Fruit fly (Drosophila melanogaster) whole organism, embryonic: Measurements from ENCODE around the gene CG14207.
A peak's percentile ranks its signal among the peaks of the same experiment; 100 is the strongest.

Source experiments
- CG10431 ChIP-seq: fragments of 200-800 bp; sonication (Bioruptor generic); optimal IDR thresholded peaks from 3 replicates; lab custom pipeline; 2018; ENCODE audit warnings: missing biosample characterization, mild to moderate bottlenecking, missing genetic modification characterization
- CG12219 ChIP-seq: fragments of 200-800 bp; sonication (Bioruptor generic); optimal IDR thresholded peaks from 3 replicates; lab custom pipeline; 2018; ENCODE audit warnings: missing biosample characterization, mild to moderate bottlenecking, missing genetic modification characterization
- CG12744 ChIP-seq: fragments of 200-800 bp; sonication (Bioruptor generic); optimal IDR thresholded peaks from 2 replicates; lab custom pipeline; 2016; ENCODE audit warnings: missing biosample characterization, missing genetic modification characterization
- CG13775 ChIP-seq: fragments of 200-800 bp; sonication (Bioruptor generic); optimal IDR thresholded peaks from 3 replicates; lab custom pipeline; 2017; ENCODE audit warnings: missing biosample characterization, mild to moderate bottlenecking, missing genetic modification characterization
- CG14441 ChIP-seq: fragments of 200-800 bp; sonication (Bioruptor generic); IDR thresholded peaks from 2 replicates; pipeline ENCODE4 v1.3.6; 2022; ENCODE audit warnings: missing biosample characterization, missing genetic modification characterization
- CG15073 ChIP-seq: fragments of 200-800 bp; sonication (Bioruptor generic); optimal IDR thresholded peaks from 2 replicates; lab custom pipeline; 2016; ENCODE audit warnings: missing biosample characterization, missing genetic modification characterization
- CG15514 ChIP-seq: fragments of 200-800 bp; sonication (Bioruptor generic); optimal IDR thresholded peaks from 3 replicates; lab custom pipeline; 2017; ENCODE audit warnings: missing biosample characterization, missing genetic modification characterization, mild to moderate bottlenecking, moderate library complexity, missing genetic modification reagents
- CG17912 ChIP-seq: fragments of 200-800 bp; sonication (Bioruptor generic); optimal IDR thresholded peaks from 2 replicates; lab custom pipeline; 2018; ENCODE audit warnings: missing biosample characterization, mild to moderate bottlenecking, missing genetic modification characterization
- CG1792 ChIP-seq: fragments of 200-800 bp; sonication (Bioruptor generic); optimal IDR thresholded peaks from 2 replicates; lab custom pipeline; 2016; ENCODE audit warnings: missing biosample characterization, missing genetic modification characterization
- CG18764 ChIP-seq: fragments of 200-800 bp; sonication (Bioruptor generic); optimal IDR thresholded peaks from 3 replicates; lab custom pipeline; 2016; ENCODE audit warnings: missing biosample characterization, missing genetic modification characterization
- CG2116 ChIP-seq: fragments of 200-800 bp; sonication (Bioruptor generic); optimal IDR thresholded peaks from 3 replicates; lab custom pipeline; 2018; ENCODE audit warnings: missing biosample characterization, mild to moderate bottlenecking, missing genetic modification characterization
- CG30431 ChIP-seq: fragments of 200-800 bp; sonication (Bioruptor generic); optimal IDR thresholded peaks from 2 replicates; lab custom pipeline; 2017; ENCODE audit warnings: missing biosample characterization, missing genetic modification characterization
- CG33557 ChIP-seq: fragments of 200-800 bp; sonication (Bioruptor generic); optimal IDR thresholded peaks from 2 replicates; lab custom pipeline; 2019; ENCODE audit warnings: missing biosample characterization, mild to moderate bottlenecking, missing genetic modification characterization, moderate library complexity
- CG3726 ChIP-seq: fragments of 200-800 bp; sonication (Bioruptor generic); IDR thresholded peaks from 3 replicates; pipeline ENCODE4, ENCODE4 v1.3.6; 2022; ENCODE audit warnings: missing biosample characterization, missing genetic modification characterization
- CG6854 ChIP-seq: fragments of 200-800 bp; sonication (Bioruptor generic); optimal IDR thresholded peaks from 3 replicates; lab custom pipeline; 2017; ENCODE audit warnings: missing biosample characterization, mild to moderate bottlenecking, missing genetic modification characterization
- CG7745 ChIP-seq: fragments of 200-800 bp; sonication (Bioruptor generic); optimal IDR thresholded peaks from 2 replicates; lab custom pipeline; 2018; ENCODE audit warnings: missing biosample characterization, mild to moderate bottlenecking, missing genetic modification characterization, moderate library complexity
- CG9215 ChIP-seq: fragments of 200-800 bp; sonication (Bioruptor generic); IDR thresholded peaks from 2 replicates; pipeline ENCODE4 v1.3.6; 2022; ENCODE audit warnings: missing biosample characterization, missing genetic modification characterization
- Camta ChIP-seq: fragments of 200-800 bp; sonication (Bioruptor generic); optimal IDR thresholded peaks from 2 replicates; lab custom pipeline; 2016; ENCODE audit warnings: missing biosample characterization, missing genetic modification characterization
- D19B ChIP-seq: fragments of 200-800 bp; sonication (Bioruptor generic); optimal IDR thresholded peaks from 2 replicates; lab custom pipeline; 2017; ENCODE audit warnings: missing biosample characterization, mild to moderate bottlenecking, missing genetic modification characterization
- Dp ChIP-seq: fragments of 200-800 bp; sonication (Bioruptor generic); optimal IDR thresholded peaks from 2 replicates; lab custom pipeline; 2018; ENCODE audit warnings: missing biosample characterization, mild to moderate bottlenecking, missing genetic modification characterization, moderate library complexity
- GATAe ChIP-seq: fragments of 200-800 bp; sonication (Bioruptor generic); conservative IDR thresholded peaks from 2 replicates; pipeline ENCODE4 v1.3.6; 2022; ENCODE audit warnings: missing biosample characterization, missing genetic modification characterization
- Gsc ChIP-seq: fragments of 200-800 bp; sonication (Bioruptor generic); IDR thresholded peaks from 2 replicates; pipeline ENCODE4 v1.3.6; 2022; ENCODE audit warnings: missing biosample characterization, missing genetic modification characterization
- Gug ChIP-seq: fragments of 200-800 bp; sonication (Bioruptor generic); IDR thresholded peaks from 4 replicates; pipeline ENCODE4 v1.3.6; 2022; ENCODE audit warnings: missing biosample characterization, missing genetic modification characterization
- Hr78 ChIP-seq, 2 experiments: fragments of 200-800 bp in 1 of 2; fragments of >200 bp in 1 of 2; sonication (Bioruptor generic) in 1 of 2; optimal IDR thresholded peaks; 2 replicates each; lab custom pipeline; 2017 to 2019; ENCODE audit warnings: missing biosample characterization in 2 of 2, missing genetic modification characterization in 2 of 2, mild to moderate bottlenecking in 1 of 2, moderate library complexity in 1 of 2
- Max ChIP-seq: fragments of 200-800 bp; sonication (Bioruptor generic); optimal IDR thresholded peaks from 2 replicates; lab custom pipeline; 2016; ENCODE audit warnings: missing biosample characterization, mild to moderate bottlenecking, missing genetic modification characterization
- NC2β ChIP-seq: fragments of 200-800 bp; sonication (Bioruptor generic); optimal IDR thresholded peaks from 2 replicates; lab custom pipeline; 2016; ENCODE audit warnings: missing biosample characterization, missing genetic modification characterization
- Opbp ChIP-seq: fragments of 200-800 bp; sonication (Bioruptor generic); IDR thresholded peaks from 3 replicates; pipeline ENCODE4 v1.3.6; 2022; ENCODE audit warnings: missing biosample characterization, missing genetic modification characterization; ENCODE audit not compliant: partially characterized antibody
- Ptx1 ChIP-seq: fragments of 200-800 bp; sonication (Bioruptor generic); IDR thresholded peaks from 2 replicates; pipeline ENCODE4 v1.3.6; 2022; ENCODE audit warnings: missing biosample characterization, missing genetic modification characterization
- TFAM ChIP-seq: fragments of 200-800 bp; sonication (Bioruptor generic); optimal IDR thresholded peaks from 2 replicates; lab custom pipeline; 2017; ENCODE audit warnings: missing biosample characterization, missing genetic modification characterization, inconsistent platforms
- Trl ChIP-seq, 3 experiments: fragments of >200 bp in 2 of 3; fragments of 200-800 bp in 1 of 3; sonication (Bioruptor generic) in 1 of 3; optimal IDR thresholded peaks; 2 replicates in 1 of 3; 3 replicates in 2 of 3; lab custom pipeline; 2016 to 2017; ENCODE audit warnings: missing biosample characterization in 1 of 3, missing genetic modification characterization in 1 of 3
- abd-A ChIP-seq: fragments of 200-800 bp; sonication (Bioruptor generic); optimal IDR thresholded peaks from 3 replicates; lab custom pipeline; 2019; ENCODE audit warnings: missing biosample characterization, mild to moderate bottlenecking, missing genetic modification characterization, moderate library complexity
- bbx ChIP-seq: fragments of 200-800 bp; sonication (Bioruptor generic); IDR thresholded peaks from 2 replicates; pipeline ENCODE4 v1.3.6; 2022; ENCODE audit warnings: missing biosample characterization, missing genetic modification characterization; ENCODE audit not compliant: partially characterized antibody
- cato ChIP-seq: fragments of 200-800 bp; sonication (Bioruptor generic); optimal IDR thresholded peaks from 2 replicates; lab custom pipeline; 2016; ENCODE audit warnings: missing biosample characterization, missing genetic modification characterization, borderline replicate concordance
- chinmo ChIP-seq: fragments of 200-800 bp; sonication (Bioruptor generic); IDR thresholded peaks from 4 replicates; pipeline ENCODE4 v1.3.6; 2022; ENCODE audit warnings: missing biosample characterization, missing genetic modification characterization; ENCODE audit not compliant: partially characterized antibody
- dm ChIP-seq: fragments of 200-800 bp; sonication (Bioruptor generic); optimal IDR thresholded peaks from 3 replicates; lab custom pipeline; 2016; ENCODE audit warnings: missing biosample characterization, missing genetic modification characterization
- eyg ChIP-seq: fragments of 200-800 bp; sonication (Bioruptor generic); optimal IDR thresholded peaks from 3 replicates; lab custom pipeline; 2016; ENCODE audit warnings: missing biosample characterization, missing genetic modification characterization
- fd64A ChIP-seq: fragments of 200-800 bp; sonication (Bioruptor generic); optimal IDR thresholded peaks from 3 replicates; lab custom pipeline; 2018; ENCODE audit warnings: missing biosample characterization, mild to moderate bottlenecking, missing genetic modification characterization
- gro ChIP-seq: fragments of 200-800 bp; sonication (Bioruptor generic); optimal IDR thresholded peaks from 2 replicates; lab custom pipeline; 2016; ENCODE audit warnings: missing biosample characterization, missing genetic modification characterization
- hbn ChIP-seq: fragments of 200-800 bp; sonication (Bioruptor generic); IDR thresholded peaks from 2 replicates; pipeline ENCODE4 v1.3.6; 2022; ENCODE audit warnings: missing biosample characterization, missing genetic modification characterization; ENCODE audit not compliant: partially characterized antibody
- nerfin-2 ChIP-seq: fragments of 200-800 bp; sonication (Bioruptor generic); IDR thresholded peaks from 2 replicates; pipeline ENCODE4 v1.3.6; 2022; ENCODE audit warnings: missing biosample characterization, missing genetic modification characterization; ENCODE audit not compliant: partially characterized antibody
- nom ChIP-seq: fragments of 200-800 bp; sonication (Bioruptor generic); optimal IDR thresholded peaks from 2 replicates; lab custom pipeline; 2017; ENCODE audit warnings: missing biosample characterization, missing genetic modification characterization, mild to moderate bottlenecking, moderate library complexity, missing genetic modification reagents
- oc ChIP-seq: fragments of 200-800 bp; sonication (Bioruptor generic); optimal IDR thresholded peaks from 2 replicates; lab custom pipeline; 2018; ENCODE audit warnings: missing biosample characterization, mild to moderate bottlenecking, missing genetic modification characterization, moderate library complexity
- onecut ChIP-seq: fragments of 200-800 bp; sonication (Bioruptor generic); IDR thresholded peaks from 2 replicates; pipeline ENCODE4 v1.3.6; 2022; ENCODE audit warnings: missing biosample characterization, missing genetic modification characterization
- pb ChIP-seq: fragments of 200-800 bp; sonication (Bioruptor generic); optimal IDR thresholded peaks from 3 replicates; lab custom pipeline; 2016; ENCODE audit warnings: missing biosample characterization, missing genetic modification characterization
- pros ChIP-seq: fragments of 200-800 bp; sonication (Bioruptor generic); optimal IDR thresholded peaks from 3 replicates; lab custom pipeline; 2019; ENCODE audit warnings: missing biosample characterization, mild to moderate bottlenecking, missing genetic modification characterization, moderate library complexity
- tll ChIP-seq, 2 experiments: fragments of 200-800 bp in 1 of 2; fragments of >200 bp in 1 of 2; sonication (Bioruptor generic) in 1 of 2; optimal IDR thresholded peaks; 2 replicates each; lab custom pipeline; 2017 to 2019; ENCODE audit warnings: missing biosample characterization in 2 of 2, missing genetic modification characterization in 2 of 2, mild to moderate bottlenecking in 1 of 2, moderate library complexity in 1 of 2
- tna ChIP-seq: fragments of 200-800 bp; sonication (Bioruptor generic); IDR thresholded peaks from 2 replicates; pipeline ENCODE4 v1.3.6; 2022; ENCODE audit warnings: missing biosample characterization, missing genetic modification characterization; ENCODE audit not compliant: partially characterized antibody
- tup ChIP-seq: fragments of 200-800 bp; sonication (Bioruptor generic); optimal IDR thresholded peaks from 2 replicates; lab custom pipeline; 2016; ENCODE audit warnings: missing biosample characterization, mild to moderate bottlenecking, missing genetic modification characterization, moderate library complexity
- zen2 ChIP-seq: fragments of 200-800 bp; sonication (Bioruptor generic); IDR thresholded peaks from 3 replicates; pipeline ENCODE4 v1.3.6; 2022; ENCODE audit warnings: missing biosample characterization, missing genetic modification characterization; ENCODE audit not compliant: partially characterized antibody

The CG14207 gene

DNA sequence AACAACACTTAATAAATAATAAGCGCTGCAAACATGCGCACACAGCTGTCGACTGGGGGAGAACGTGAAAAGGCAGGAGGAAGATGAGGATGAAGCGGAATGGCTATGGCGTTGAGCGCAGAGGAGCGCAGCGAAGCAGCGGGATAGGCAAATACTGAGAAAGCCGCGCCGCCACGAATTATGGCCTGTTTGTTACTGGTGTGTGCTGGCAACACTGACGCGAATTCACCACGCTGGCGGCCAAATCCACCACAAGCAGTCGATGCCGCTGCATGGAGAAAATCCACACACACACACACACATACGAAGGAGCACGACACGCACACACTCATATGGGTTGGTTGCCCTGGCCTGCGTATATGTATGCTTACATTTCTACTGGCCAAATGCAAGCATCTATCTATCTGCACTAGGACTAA is 32.0 kb downstream of the CG14207 start (continued):
- TF ChIP-seq dm (GFP tag; lab: Kevin White, UChicago) = no peak
- TF ChIP-seq chinmo (GFP tag; lab: Robert Waterston, UW) = peak; percentile 83; the same call in 3 of the 4 replicates
- no peak for TF ChIP-seq CG30431 (GFP tag; lab: Kevin White, UChicago)
- no peak for TF ChIP-seq Opbp
- TF ChIP-seq cato (GFP tag; lab: Kevin White, UChicago) = no peak
- TF ChIP-seq CG18764 (GFP tag; lab: Kevin White, UChicago) = no peak
- TF ChIP-seq Max (GFP tag; lab: Kevin White, UChicago) = no peak
- TF ChIP-seq tll (GFP tag; optimal IDR thresholded peaks at IDR 0.05; lab: Kevin White, UChicago) = no peak
- TF ChIP-seq bbx (GFP tag; lab: Robert Waterston, UW) = 0 out of 2 replicates have a peak, but pooled peaks have one; percentile 24
- no peak for TF ChIP-seq TFAM
- no peak for TF ChIP-seq CG17912
- TF ChIP-seq CG10431 (GFP tag; lab: Kevin White, UChicago) = no peak
- TF ChIP-seq onecut (GFP tag; lab: Robert Waterston, UW) = no peak
- no peak for TF ChIP-seq fd64A
- no peak for TF ChIP-seq CG14441 (GFP tag; lab: Robert Waterston, UW)
- TF ChIP-seq tup = no peak
- TF ChIP-seq GATAe (GFP tag; lab: Robert Waterston, UW) = no peak
- no peak for TF ChIP-seq oc
- peak in 1 of 2 experiments; percentile 18 for TF ChIP-seq Trl (optimal IDR thresholded peaks at IDR 0.05; lab: Kevin White, UChicago)
- no peak for TF ChIP-seq Trl (GFP tag; optimal IDR thresholded peaks at IDR 0.05; lab: Kevin White, UChicago)
- TF ChIP-seq CG1792 (GFP tag; lab: Kevin White, UChicago) = no peak
- TF ChIP-seq CG7745 (tag; lab: Kevin White, UChicago) = no peak
- no peak for TF ChIP-seq hbn
- no peak for TF ChIP-seq CG33557
- TF ChIP-seq nerfin-2 (GFP tag; lab: Robert Waterston, UW) = no peak
- no peak for TF ChIP-seq CG12219 (GFP tag; lab: Kevin White, UChicago)
- TF ChIP-seq CG15514 (GFP tag; lab: Kevin White, UChicago) = no peak
- TF ChIP-seq pros (GFP tag; lab: Kevin White, UChicago) = no peak
- no peak for TF ChIP-seq Camta (GFP tag; lab: Kevin White, UChicago)
- TF ChIP-seq Hr78 (GFP tag; optimal IDR thresholded peaks at IDR 0.05; lab: Kevin White, UChicago) = no peak
- TF ChIP-seq gro (GFP tag; lab: Kevin White, UChicago) = no peak
- TF ChIP-seq pb = no peak
- no peak for TF ChIP-seq eyg (GFP tag; lab: Kevin White, UChicago)
- no peak for TF ChIP-seq Gug (GFP tag; lab: Robert Waterston, UW)
- no peak for TF ChIP-seq CG3726
- TF ChIP-seq tna (GFP tag; lab: Robert Waterston, UW) = no peak
- TF ChIP-seq zen2 (GFP tag; lab: Robert Waterston, UW) = no peak
- TF ChIP-seq CG13775 (GFP tag; lab: Kevin White, UChicago) = no peak
- no peak for TF ChIP-seq Dp (GFP tag; lab: Kevin White, UChicago)
- no peak for TF ChIP-seq abd-A
- no peak for TF ChIP-seq CG2116 (GFP tag; lab: Kevin White, UChicago)
- TF ChIP-seq Gsc (GFP tag; lab: Robert Waterston, UW) = no peak
- TF ChIP-seq CG9215 (GFP tag; lab: Robert Waterston, UW) = peak; percentile 86
- TF ChIP-seq Ptx1 = no peak
- no peak for TF ChIP-seq CG12744 (GFP tag; lab: Kevin White, UChicago)
- TF ChIP-seq D19B = no peak
- TF ChIP-seq CG6854 (GFP tag; lab: Kevin White, UChicago) = no peak
- no peak for TF ChIP-seq NC2β
- TF ChIP-seq CG15073 (GFP tag; lab: Kevin White, UChicago) = no peak
- peak; percentile 65 for TF ChIP-seq nom
